Fruit fly (Drosophila melanogaster): ENCODE measurements around the gene hwt.

hwt gene

dm6 chrX:12575827-12576408 lies 7.7 kb upstream of the hwt start (continued):
- peak; percentile 50 for TF ChIP-seq HHEX (GFP tag; optimal IDR thresholded peaks at IDR 0.05)
- no peak for TF ChIP-seq CG11456 (GFP tag; IDR thresholded peaks at IDR 0.05)
- peak; percentile 29 for TF ChIP-seq CG3065 (GFP tag; optimal IDR thresholded peaks at IDR 0.05)
- no peak for TF ChIP-seq psq (GFP tag; optimal IDR thresholded peaks at IDR 0.05)
- TF ChIP-seq Antp (GFP tag; optimal IDR thresholded peaks at IDR 0.05): no peak
- TF ChIP-seq h (optimal IDR thresholded peaks at IDR 0.05): no peak
- peak; percentile 37 for TF ChIP-seq CG12659 (GFP tag; optimal IDR thresholded peaks at IDR 0.05)
- TF ChIP-seq CG7963 (GFP tag; IDR thresholded peaks at IDR 0.05; ENCODE audit: partially characterized antibody): no peak
- TF ChIP-seq CG30403 (GFP tag; optimal IDR thresholded peaks at IDR 0.05): peak; percentile 68
- TF ChIP-seq CG4730 (GFP tag; IDR thresholded peaks at IDR 0.05): peak; percentile 18; the same call in 1 of the 2 replicates
- TF ChIP-seq Myb (GFP tag; optimal IDR thresholded peaks at IDR 0.05): no peak
- TF ChIP-seq ase (GFP tag; IDR thresholded peaks at IDR 0.05): no peak
- peak; percentile 37; the same call in 1 of the 3 replicates for TF ChIP-seq CG6175 (GFP tag; IDR thresholded peaks at IDR 0.05)
- 0 out of 3 replicates have a peak, but pooled peaks have one; percentile 23 for TF ChIP-seq ken (GFP tag; IDR thresholded peaks at IDR 0.05)
- peak; percentile 6 for TF ChIP-seq Jarid2 (GFP tag; optimal IDR thresholded peaks at IDR 0.05)
- TF ChIP-seq CG11560 (tag; IDR thresholded peaks at IDR 0.05): no peak
- TF ChIP-seq Meics (GFP tag; optimal IDR thresholded peaks at IDR 0.05): peak; percentile 9
- peak; percentile 59 for TF ChIP-seq CG16863 (GFP tag; optimal IDR thresholded peaks at IDR 0.05)
- peak; percentile 49 for TF ChIP-seq jing (GFP tag; optimal IDR thresholded peaks at IDR 0.05)
- TF ChIP-seq CG6765 (GFP tag; optimal IDR thresholded peaks at IDR 0.05): no peak
- peak; percentile 62 for TF ChIP-seq croc (GFP tag; conservative IDR thresholded peaks at IDR 0.05)
- TF ChIP-seq da (GFP tag; optimal IDR thresholded peaks at IDR 0.05): no peak
- TF ChIP-seq lmd (GFP tag; IDR thresholded peaks at IDR 0.05): peak; percentile 52; the same call in 1 of the 2 replicates
- TF ChIP-seq Gug (GFP tag; IDR thresholded peaks at IDR 0.05): no peak
- TF ChIP-seq CG14014 (GFP tag; IDR thresholded peaks at IDR 0.05): no peak
- TF ChIP-seq ATbp (GFP tag; optimal IDR thresholded peaks at IDR 0.05): peak; percentile 61
- peak; percentile 64 for TF ChIP-seq twi (tag; optimal IDR thresholded peaks at IDR 0.05)
- TF ChIP-seq CG12071 (GFP tag; optimal IDR thresholded peaks at IDR 0.05): no peak
- no peak for TF ChIP-seq ash1 (GFP tag; optimal IDR thresholded peaks at IDR 0.05)
- peak; percentile 73 for TF ChIP-seq CG1602 (GFP tag; optimal IDR thresholded peaks at IDR 0.05)
- TF ChIP-seq CG4820 (GFP tag; optimal IDR thresholded peaks at IDR 0.05): peak; percentile 60
- TF ChIP-seq Drgx (GFP tag; IDR thresholded peaks at IDR 0.05): peak; percentile 86
- TF ChIP-seq Hmx (GFP tag; optimal IDR thresholded peaks at IDR 0.05): no peak
- TF ChIP-seq crp (GFP tag; optimal IDR thresholded peaks at IDR 0.05): no peak
- TF ChIP-seq danr (GFP tag; IDR thresholded peaks at IDR 0.05): 0 out of 2 replicates have a peak, but pooled peaks have one; percentile 35
- peak; percentile 12 for TF ChIP-seq CG17385 (GFP tag; optimal IDR thresholded peaks at IDR 0.05)
- peak; percentile 36 for TF ChIP-seq CG2116 (GFP tag; optimal IDR thresholded peaks at IDR 0.05)
- TF ChIP-seq fd64A (GFP tag; optimal IDR thresholded peaks at IDR 0.05): no peak
- TF ChIP-seq ato (GFP tag; IDR thresholded peaks at IDR 0.05; ENCODE audit: partially characterized antibody): no peak
- TF ChIP-seq Mad (GFP tag; optimal IDR thresholded peaks at IDR 0.05): peak; percentile 25
- no peak for TF ChIP-seq kni (GFP tag; optimal IDR thresholded peaks at IDR 0.05)
- no peak for TF ChIP-seq Dfd (GFP tag; optimal IDR thresholded peaks at IDR 0.05)
- no peak for TF ChIP-seq ab (GFP tag; optimal IDR thresholded peaks at IDR 0.05)
- TF ChIP-seq CG31388 (GFP tag; optimal IDR thresholded peaks at IDR 0.05): no peak
- peak; percentile 58 for TF ChIP-seq ewg (GFP tag; optimal IDR thresholded peaks at IDR 0.05)
- peak; percentile 32 for TF ChIP-seq salm (tag; optimal IDR thresholded peaks at IDR 0.05)
- TF ChIP-seq CG1024 (GFP tag; IDR thresholded peaks at IDR 0.05): no peak
- no peak for TF ChIP-seq amos (GFP tag; IDR thresholded peaks at IDR 0.05; ENCODE audit: partially characterized antibody)
- TF ChIP-seq CG17328 (GFP tag; IDR thresholded peaks at IDR 0.05): peak; percentile 61
- peak; percentile 40 for TF ChIP-seq kah (GFP tag; optimal IDR thresholded peaks at IDR 0.05)
- TF ChIP-seq CG8478 (optimal IDR thresholded peaks at IDR 0.05): peak; percentile 80
